Worm (Caenorhabditis elegans): Measurements from ENCODE around the gene C27D9.1.
A peak's percentile ranks its signal among the peaks of the same experiment; 100 is the strongest.

C27D9.1 gene

DNA sequence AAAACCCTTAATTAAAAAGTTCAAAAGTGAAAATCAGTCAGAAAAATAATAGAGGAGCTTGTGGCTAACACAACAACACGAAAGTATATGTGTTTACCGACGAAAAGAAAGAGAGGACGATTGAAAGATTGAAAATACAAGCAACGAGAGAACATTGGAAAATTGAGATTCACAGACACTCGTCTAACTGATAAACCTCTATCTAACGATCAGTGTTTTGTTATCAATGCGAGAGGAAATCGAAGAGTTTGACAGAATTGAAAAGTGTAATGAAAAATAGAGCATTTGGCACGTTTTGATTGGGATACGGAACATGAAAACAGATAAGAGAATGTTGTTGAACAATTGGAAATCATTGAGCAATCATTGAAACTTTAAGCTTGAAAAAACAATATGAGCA is 24.5 kb upstream of the C27D9.1 start (continued):
- peak; percentile 55 for TF ChIP-seq nhr-71 (tag; optimal IDR thresholded peaks at IDR 0.05)
- TF ChIP-seq dpl-1 (GFP tag; optimal IDR thresholded peaks at IDR 0.05) = no peak
- TF ChIP-seq pax-3 (tag; optimal IDR thresholded peaks at IDR 0.05) = no peak

DNA sequence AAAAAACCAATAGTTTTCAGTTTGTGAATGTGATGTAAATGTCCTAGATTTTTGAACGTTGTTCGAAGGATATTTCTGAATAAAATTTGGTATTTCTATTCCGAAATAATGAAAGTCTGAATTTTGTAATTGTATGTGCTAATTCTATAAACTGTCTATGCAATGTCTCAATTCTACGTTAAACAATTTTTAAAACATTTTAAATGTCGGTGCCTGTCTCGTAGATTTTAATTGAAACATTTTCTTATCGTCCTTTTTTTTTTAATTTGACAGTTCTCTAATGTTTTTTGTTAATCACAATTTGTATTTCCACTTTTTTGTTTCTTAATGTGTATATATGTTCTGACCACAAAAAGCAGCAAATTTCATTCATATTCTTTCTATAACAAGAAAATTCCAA is 23.5 kb upstream of the C27D9.1 start, which contains the start of gene F41C3.7:
TSS of gene F41C3.7 (plus strand) at position 301 of the 400 bp plus-strand sequence.
- TF ChIP-seq Y116A8C.19 (tag; optimal IDR thresholded peaks at IDR 0.05; ENCODE audit: borderline replicate concordance) = no peak
- no peak for TF ChIP-seq nhr-20 (tag; optimal IDR thresholded peaks at IDR 0.05)
- no peak for TF ChIP-seq efl-1 (optimal IDR thresholded peaks at IDR 0.05)
- no peak for TF ChIP-seq efl-1 (GFP tag; optimal IDR thresholded peaks at IDR 0.05 in 1 of 2)
- no peak for TF ChIP-seq nhr-90 (tag; optimal IDR thresholded peaks at IDR 0.05; ENCODE audit: poor library complexity)
- TF ChIP-seq nhr-19 (GFP tag; conservative IDR thresholded peaks at IDR 0.05) = no peak
- TF ChIP-seq blmp-1 (tag; optimal IDR thresholded peaks at IDR 0.05) = no peak
- no peak for TF ChIP-seq ceh-63 (GFP tag; optimal IDR thresholded peaks at IDR 0.05)
- no peak for TF ChIP-seq ceh-88 (GFP tag; IDR thresholded peaks at IDR 0.05)
- TF ChIP-seq nhr-237 (tag; optimal IDR thresholded peaks at IDR 0.05) = no peak

DNA sequence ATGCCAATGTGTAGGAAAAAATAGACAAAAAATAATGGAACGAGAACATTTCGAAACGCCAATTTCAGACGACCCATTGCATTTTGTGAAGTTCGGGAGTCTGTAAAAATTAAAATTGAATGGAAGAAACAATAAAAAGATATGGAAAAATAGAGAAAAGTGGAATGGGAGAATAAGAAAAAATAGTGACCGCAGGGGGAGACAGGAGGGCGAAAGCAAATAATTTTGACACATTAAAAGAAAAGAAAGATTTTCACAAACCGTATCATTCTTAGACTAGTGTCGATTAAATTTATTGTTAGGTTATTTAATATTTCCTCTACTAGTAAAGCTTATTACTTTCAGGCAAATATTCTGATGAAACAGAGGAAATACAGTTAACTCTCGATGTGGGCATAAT is 19.4 kb upstream of the C27D9.1 start, which contains the start of gene F41C3.11:
TSS of gene F41C3.11 (minus strand) at position 101 of the 400 bp plus-strand sequence.
- TF ChIP-seq mep-1 (tag; optimal IDR thresholded peaks at IDR 0.05) (no peak), blmp-1 (tag; optimal IDR thresholded peaks at IDR 0.05) (peak; percentile 25), mdl-1 (tag; optimal IDR thresholded peaks at IDR 0.05) (no peak)

DNA sequence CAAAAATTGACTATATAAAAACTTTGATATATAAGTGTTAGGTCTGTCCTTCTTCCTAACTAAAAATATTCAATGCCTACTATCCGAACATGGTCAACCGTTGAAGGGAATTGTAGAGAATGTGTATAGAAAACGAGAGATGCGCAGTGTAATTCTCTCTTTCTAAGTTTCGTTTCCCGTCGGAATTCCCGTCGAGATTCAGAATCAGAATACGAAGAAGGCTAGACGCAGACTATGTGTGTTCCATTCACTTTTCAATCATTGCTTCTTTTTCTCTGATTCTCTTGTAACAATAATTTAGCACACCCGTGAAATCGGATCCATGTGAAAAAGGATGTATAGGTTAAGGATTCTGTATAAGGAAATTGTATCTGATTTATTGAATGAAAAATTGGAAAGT is 18.7 kb upstream of the C27D9.1 start:
- peak in 1 of 2 experiments; percentile 11 for TF ChIP-seq lsy-2 (tag; optimal IDR thresholded peaks at IDR 0.05)
- TF ChIP-seq nhr-85 (tag) = peak; percentile 54
- TF ChIP-seq hlh-4 (tag; optimal IDR thresholded peaks at IDR 0.05) = no peak
- no peak for TF ChIP-seq nhr-20 (tag; optimal IDR thresholded peaks at IDR 0.05)
- no peak for TF ChIP-seq fkh-10 (GFP tag; optimal IDR thresholded peaks at IDR 0.05)
- peak; percentile 100 for TF ChIP-seq blmp-1 (tag; optimal IDR thresholded peaks at IDR 0.05)
- TF ChIP-seq lin-14 (GFP tag; optimal IDR thresholded peaks at IDR 0.05) = peak; percentile 65

DNA sequence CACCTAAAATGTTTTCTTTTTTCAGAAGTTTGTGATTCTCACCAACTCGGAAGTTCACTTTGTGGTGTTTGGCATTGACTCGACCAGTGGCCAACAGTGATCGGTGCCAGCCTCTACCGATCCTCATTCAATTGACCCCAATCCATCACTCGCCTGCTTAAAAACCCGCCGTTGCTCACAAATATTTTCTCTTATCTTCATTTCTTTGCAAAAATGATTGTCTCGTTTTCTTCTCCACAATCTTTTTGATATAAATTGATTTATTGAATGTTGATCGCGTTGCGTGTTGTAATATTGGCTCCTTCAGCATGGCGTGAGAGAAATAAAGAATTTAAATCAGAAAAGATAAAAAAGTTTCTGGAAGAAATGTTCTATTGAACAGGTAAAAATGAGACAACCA is 16.6 kb upstream of the C27D9.1 start:
- TF ChIP-seq lin-14 (GFP tag; optimal IDR thresholded peaks at IDR 0.05) (peak; percentile 60), skn-1 (tag; optimal IDR thresholded peaks at IDR 0.05) (no peak), nhr-85 (tag) (no peak), rnt-1 (tag; optimal IDR thresholded peaks at IDR 0.05) (peak; percentile 38), efl-1 (optimal IDR thresholded peaks at IDR 0.05) (peak in 1 of 2 experiments; percentile 12), efl-1 (GFP tag; optimal IDR thresholded peaks at IDR 0.05 in 1 of 2) (peak in 1 of 2 experiments; percentile 82), lsy-2 (tag; optimal IDR thresholded peaks at IDR 0.05) (peak; percentile 19 to 20), pag-3 (tag; optimal IDR thresholded peaks at IDR 0.05; ENCODE audit: borderline replicate concordance, insufficient read depth) (peak; percentile 58), sptf-1 (tag; optimal IDR thresholded peaks at IDR 0.05) (no peak), snu-23 (GFP tag; optimal IDR thresholded peaks at IDR 0.05) (peak; percentile 19), nhr-71 (tag; optimal IDR thresholded peaks at IDR 0.05) (peak; percentile 65)

DNA sequence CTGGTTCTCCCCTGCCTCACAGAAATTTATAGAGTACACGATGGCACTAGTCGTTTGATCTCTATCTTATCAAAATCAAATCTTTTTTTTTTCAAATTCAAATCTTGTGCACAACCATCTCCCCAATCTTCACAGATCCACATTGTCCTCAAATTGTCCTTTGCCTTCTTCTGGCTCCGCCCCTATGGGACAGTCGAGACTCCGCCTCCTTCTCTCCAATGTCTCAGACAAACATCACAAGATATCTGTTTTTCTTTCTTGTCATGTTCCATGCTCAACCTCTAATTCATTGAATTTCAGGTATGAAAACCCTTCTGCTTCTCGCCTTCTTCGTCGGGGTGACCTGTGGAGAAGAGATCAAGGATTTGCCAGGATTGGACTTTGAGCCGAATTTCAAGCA is 15.9 kb upstream of the C27D9.1 start, which contains the start of gene ctsa-1.1:
TSS of gene ctsa-1.1 (plus strand) at position 301 of the 400 bp plus-strand sequence.
- TF ChIP-seq rnt-1 (tag; optimal IDR thresholded peaks at IDR 0.05) (peak; percentile 8), nhr-237 (tag; optimal IDR thresholded peaks at IDR 0.05) (no peak)

DNA sequence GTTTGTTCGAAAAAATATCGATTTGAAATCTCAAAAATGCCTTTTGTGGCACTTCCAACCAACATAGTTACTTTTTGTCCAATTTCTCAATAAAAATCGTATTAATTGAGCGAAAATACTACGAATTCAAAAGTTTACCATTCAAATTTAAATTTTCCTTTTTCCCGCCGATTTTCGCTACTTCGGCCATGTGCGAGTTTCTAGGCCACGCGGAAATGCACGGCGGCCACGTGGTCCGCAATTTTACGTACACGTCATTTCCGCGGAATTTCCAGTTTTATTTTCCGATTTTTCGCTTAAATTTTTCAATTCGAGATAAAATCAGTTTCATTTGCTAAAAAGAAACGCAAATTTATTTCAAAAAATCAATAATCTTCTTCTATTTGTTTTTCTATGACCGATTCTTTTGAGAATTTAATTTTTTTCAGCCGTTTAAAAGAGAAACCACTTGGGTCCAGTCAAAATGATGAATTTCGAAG is 13.2 kb upstream of the C27D9.1 start, which contains the start of gene eas-1:
TSS of gene eas-1 (plus strand) at position 429 of the 479 bp plus-strand sequence.
- no peak for TF ChIP-seq hlh-17 (GFP tag; optimal IDR thresholded peaks at IDR 0.05; ENCODE audit: borderline replicate concordance)
- TF ChIP-seq mdl-1 (tag; optimal IDR thresholded peaks at IDR 0.05) = peak; percentile 20 to 88
- no peak for TF ChIP-seq ztf-4 (tag; optimal IDR thresholded peaks at IDR 0.05)
- peak; percentile 96 to 97 for TF ChIP-seq lin-35 (GFP tag; optimal IDR thresholded peaks at IDR 0.05)
- peak; percentile 63 for TF ChIP-seq ceh-8 (GFP tag; optimal IDR thresholded peaks at IDR 0.05)
- TF ChIP-seq ets-5 (GFP tag; IDR thresholded peaks at IDR 0.05) = no peak
- peak; percentile 82 for TF ChIP-seq mep-1 (tag; optimal IDR thresholded peaks at IDR 0.05)
- no peak for TF ChIP-seq nhr-76 (tag; optimal IDR thresholded peaks at IDR 0.05)
- peak; percentile 83 for TF ChIP-seq lin-14 (GFP tag; optimal IDR thresholded peaks at IDR 0.05)
- peak in 3 of 6 experiments; percentile 1 to 79 (median 19) for TF ChIP-seq elt-3 (tag; optimal IDR thresholded peaks at IDR 0.05)
- TF ChIP-seq ceh-63 (GFP tag; optimal IDR thresholded peaks at IDR 0.05) = no peak
- TF ChIP-seq ceh-90 (tag; optimal IDR thresholded peaks at IDR 0.05) = peak; percentile 93
- TF ChIP-seq hlh-4 (tag; optimal IDR thresholded peaks at IDR 0.05) = no peak
- TF ChIP-seq unc-98 (GFP tag; IDR thresholded peaks at IDR 0.05) = peak; percentile 85
- TF ChIP-seq nhr-19 (GFP tag; conservative IDR thresholded peaks at IDR 0.05) = peak; percentile 82
- TF ChIP-seq ztf-11 (tag; optimal IDR thresholded peaks at IDR 0.05) = peak in 1 of 2 experiments; percentile 88
- no peak for TF ChIP-seq nhr-11 (tag; optimal IDR thresholded peaks at IDR 0.05)
- TF ChIP-seq unc-86 (tag; optimal IDR thresholded peaks at IDR 0.05) = peak; percentile 75
- TF ChIP-seq nhr-84 (tag; optimal IDR thresholded peaks at IDR 0.05) = no peak
